Worm (Caenorhabditis elegans) whole organism, dauer: ENCODE results near the gene sra-34.

ENCODE experiments used
- unc-62 ChIP-seq: sonication (generic microtip); optimal IDR thresholded peaks from 2 replicates; lab custom pipeline; 2017; ENCODE audit warnings: missing biosample characterization, missing genetic modification reagents, missing genetic modification characterization

Gene sra-34

DNA sequence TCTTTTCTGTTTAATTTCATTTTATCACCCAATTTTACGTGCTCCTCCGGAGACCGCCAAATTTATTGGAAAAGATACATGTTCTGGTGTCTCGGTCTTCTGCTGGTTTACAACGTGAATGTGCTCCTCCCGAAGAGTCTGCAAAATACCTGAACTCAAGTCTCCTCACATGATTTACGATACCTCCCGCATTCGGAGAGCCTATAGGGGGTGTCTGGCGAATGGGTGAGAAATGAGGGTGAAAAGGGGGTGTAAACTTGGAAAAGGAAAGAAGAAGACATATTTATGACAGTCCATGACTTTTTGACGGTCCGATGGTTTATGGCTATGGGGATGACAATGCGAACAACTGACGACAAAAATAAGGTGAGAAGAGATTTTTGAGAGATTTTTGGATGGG, 27.2 kb downstream of the sra-34 start:
- no peak for TF ChIP-seq unc-62

ce11 chrII:4511911-4512310, 31.6 kb downstream of the sra-34 start, which contains the start of gene cyp-23A1:
TSS of gene cyp-23A1 (plus strand) at chrII:4512211.
- TF ChIP-seq unc-62: no peak

DNA sequence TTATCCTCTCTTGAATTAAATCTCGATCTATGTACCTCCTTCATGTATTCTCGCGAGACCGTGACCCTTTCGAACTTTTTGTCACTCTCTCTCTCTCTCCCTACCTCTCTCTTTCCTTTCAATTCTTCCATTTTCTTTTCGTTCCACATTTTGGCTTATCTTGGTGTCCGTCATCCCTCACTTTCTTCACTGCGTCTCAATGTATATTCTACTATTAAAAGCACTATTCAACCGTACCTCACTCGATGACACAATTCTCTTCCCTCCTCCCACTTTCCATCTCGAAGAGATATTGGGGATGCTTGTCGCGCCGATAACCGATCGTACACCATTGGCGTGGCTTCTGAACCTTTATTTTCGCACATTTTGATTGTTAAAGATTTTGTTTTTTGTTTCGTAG, 32.8 kb downstream of the sra-34 start:
- TF ChIP-seq unc-62: no peak

ce11 chrII:4507669-4508068, 35.8 kb downstream of the sra-34 start:
- TF ChIP-seq unc-62: no peak

- TF ChIP-seq unc-62: no peak
These were observed 36.7 kb downstream of the sra-34 start for ce11 chrII:4506552-4507291.

DNA sequence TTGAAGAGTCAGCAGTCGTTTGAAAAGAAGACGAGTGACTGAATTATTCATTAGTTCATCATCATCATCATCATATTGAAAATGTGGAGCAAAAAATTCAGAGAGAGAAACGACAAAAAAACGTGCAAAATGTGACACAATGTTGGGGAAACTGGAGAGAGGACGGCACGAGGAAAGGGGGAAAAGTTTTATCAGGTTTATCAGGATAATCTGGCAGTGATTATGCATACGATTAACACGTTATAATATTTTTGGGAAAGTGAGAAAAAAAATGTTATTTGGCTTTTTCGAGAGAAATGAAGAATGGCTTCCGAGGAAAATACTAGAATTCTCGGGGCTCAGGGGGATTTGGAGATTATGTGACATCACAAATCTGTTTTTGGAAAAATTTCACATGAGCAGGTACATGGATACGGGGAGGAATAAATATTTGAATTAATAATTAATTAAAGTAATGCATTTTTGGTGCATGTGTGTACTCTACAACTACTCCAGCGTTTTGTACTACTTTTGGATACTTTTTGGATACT, 38.3 kb downstream of the sra-34 start, which contains the start of gene camt-1:
TSS of gene camt-1 (minus strand) at position 51 of the 530 bp plus-strand sequence.
- no peak for TF ChIP-seq unc-62

DNA sequence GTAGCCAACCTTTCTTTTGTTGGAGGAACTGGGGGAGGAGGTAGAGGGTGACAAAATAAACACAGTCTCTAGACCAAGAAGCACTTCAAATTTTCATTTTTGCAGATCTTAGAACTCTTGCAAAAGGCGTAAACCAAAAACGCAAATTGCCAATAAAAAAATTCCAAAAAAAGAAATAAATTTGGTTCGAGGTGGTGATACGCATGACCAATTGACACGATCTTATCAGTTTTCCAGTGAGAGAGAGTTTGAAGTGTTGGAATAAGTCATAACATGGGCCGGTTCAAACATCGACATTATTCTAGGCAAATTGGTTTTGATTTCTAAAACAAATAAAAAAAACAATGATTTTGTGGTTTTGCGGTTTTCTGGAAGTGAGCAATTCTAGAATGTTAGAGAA, 47.6 kb downstream of the sra-34 start:
- no peak for TF ChIP-seq unc-62

DNA sequence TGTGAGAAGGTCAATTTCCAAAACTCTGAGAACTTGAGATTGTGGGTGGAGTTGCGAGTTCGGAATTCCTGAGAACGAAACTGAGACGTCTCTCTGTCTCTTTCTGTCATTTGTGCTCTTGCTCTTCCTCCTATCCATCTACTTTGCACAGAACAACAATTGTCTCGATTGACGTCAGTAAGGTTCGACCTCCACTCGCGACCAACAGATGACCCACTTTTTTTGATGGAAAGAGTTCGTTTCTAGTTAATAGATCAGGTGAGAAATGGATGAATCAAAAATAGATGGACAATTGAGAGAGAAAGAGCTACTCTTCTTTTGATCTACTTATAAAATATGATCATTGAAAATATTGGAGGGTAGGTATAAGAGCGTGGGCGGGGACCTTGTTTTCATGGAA, 48.9 kb downstream of the sra-34 start:
- no peak for TF ChIP-seq unc-62
